Worm (Caenorhabditis elegans): ENCODE measurements around the gene pqn-94.

ce11 chrV:20235231-20235630 is 44.4 kb downstream of the pqn-94 start:
- TF ChIP-seq jun-1 (tag; optimal IDR thresholded peaks at IDR 0.05) = no peak
- no peak for TF ChIP-seq F10B5.3 (tag; optimal IDR thresholded peaks at IDR 0.05)
- no peak for TF ChIP-seq ama-1 (optimal IDR thresholded peaks at IDR 0.05)
- no peak for TF ChIP-seq snpc-4 (tag; optimal IDR thresholded peaks at IDR 0.05)
- TF ChIP-seq daf-19 (GFP tag; conservative IDR thresholded peaks at IDR 0.05) = no peak

All from whole organism, L4 larva.